Fruit fly (Drosophila melanogaster): ENCODE measurements around the gene Sarm.

The Sarm gene

dm6 chr3L:8024278-8025140 is 39.2 kb upstream of the Sarm start (continued):
- TF ChIP-seq Dbx (GFP tag; IDR thresholded peaks at IDR 0.05) (peak; percentile 54; the same call in 1 of the 3 replicates), fru (optimal IDR thresholded peaks at IDR 0.05) (no peak), knrl (GFP tag; IDR thresholded peaks at IDR 0.05; ENCODE audit: partially characterized antibody) (no peak), CG10366 (GFP tag; IDR thresholded peaks at IDR 0.05) (peak; percentile 55), CG17568 (GFP tag; optimal IDR thresholded peaks at IDR 0.05) (no peak), BtbVII (GFP tag; optimal IDR thresholded peaks at IDR 0.05) (peak; percentile 50), so (GFP tag; IDR thresholded peaks at IDR 0.05) (peak; percentile 27; the same call in 1 of the 3 replicates), crol (GFP tag; IDR thresholded peaks at IDR 0.05) (no peak), dimm (GFP tag; IDR thresholded peaks at IDR 0.05) (no peak), CG8089 (GFP tag; optimal IDR thresholded peaks at IDR 0.05) (no peak), ara (GFP tag; IDR thresholded peaks at IDR 0.05) (peak; percentile 52), CG11696 (GFP tag; IDR thresholded peaks at IDR 0.05) (peak; percentile 67), Vsx1 (GFP tag; optimal IDR thresholded peaks at IDR 0.05) (no peak), Dfd (GFP tag; optimal IDR thresholded peaks at IDR 0.05) (no peak), CG5180 (GFP tag; optimal IDR thresholded peaks at IDR 0.05) (no peak), sisA (GFP tag; IDR thresholded peaks at IDR 0.05) (peak; percentile 55), CG9609 (GFP tag; optimal IDR thresholded peaks at IDR 0.05) (no peak), sc (optimal IDR thresholded peaks at IDR 0.05) (no peak), sc (GFP tag; optimal IDR thresholded peaks at IDR 0.05) (no peak), Myb (GFP tag; optimal IDR thresholded peaks at IDR 0.05) (no peak), oc (tag; optimal IDR thresholded peaks at IDR 0.05) (peak; percentile 87), kni (GFP tag; optimal IDR thresholded peaks at IDR 0.05) (peak; percentile 75), CG4707 (GFP tag; optimal IDR thresholded peaks at IDR 0.05) (no peak), CG3065 (GFP tag; optimal IDR thresholded peaks at IDR 0.05) (no peak), CG8944 (GFP tag; optimal IDR thresholded peaks at IDR 0.05) (no peak), CG10654 (GFP tag; optimal IDR thresholded peaks at IDR 0.05) (peak; percentile 43), CG13287 (GFP tag; IDR thresholded peaks at IDR 0.05; ENCODE audit: partially characterized antibody) (no peak), PHDP (tag; optimal IDR thresholded peaks at IDR 0.05) (no peak), Bdp1 (GFP tag; optimal IDR thresholded peaks at IDR 0.05) (no peak), nom (GFP tag; optimal IDR thresholded peaks at IDR 0.05) (no peak), CHES-1-like (GFP tag; optimal IDR thresholded peaks at IDR 0.05) (no peak), CrebB (tag; optimal IDR thresholded peaks at IDR 0.05) (no peak), disco-r (GFP tag; optimal IDR thresholded peaks at IDR 0.05) (no peak), fd64A (GFP tag; optimal IDR thresholded peaks at IDR 0.05) (no peak), esg (GFP tag; conservative IDR thresholded peaks at IDR 0.05) (0 out of 2 replicates have a peak, but pooled peaks have one; percentile 49), CG1602 (GFP tag; optimal IDR thresholded peaks at IDR 0.05) (no peak), odd (GFP tag; optimal IDR thresholded peaks at IDR 0.05) (peak; percentile 38), CG6175 (GFP tag; IDR thresholded peaks at IDR 0.05) (no peak), gsb-n (tag; optimal IDR thresholded peaks at IDR 0.05) (no peak), CG8281 (tag; optimal IDR thresholded peaks at IDR 0.05) (no peak), GATAe (GFP tag; conservative IDR thresholded peaks at IDR 0.05) (peak; percentile 32; the same call in 1 of the 2 replicates), CG2202 (tag; optimal IDR thresholded peaks at IDR 0.05) (no peak), sens-2 (GFP tag; IDR thresholded peaks at IDR 0.05) (0 out of 2 replicates have a peak, but pooled peaks have one; percentile 17), ftz-f1 (GFP tag; optimal IDR thresholded peaks at IDR 0.05) (no peak), pzg (GFP tag; optimal IDR thresholded peaks at IDR 0.05) (no peak), CG3407 (GFP tag; optimal IDR thresholded peaks at IDR 0.05) (no peak), CG9797 (GFP tag; optimal IDR thresholded peaks at IDR 0.05) (no peak), Taf1 (GFP tag; IDR thresholded peaks at IDR 0.05) (peak; percentile 63), sima (GFP tag; optimal IDR thresholded peaks at IDR 0.05) (no peak), Sin3A (optimal IDR thresholded peaks at IDR 0.05) (no peak), peb (GFP tag; IDR thresholded peaks at IDR 0.05) (no peak)

All from whole organism, embryonic.